Fruit fly (Drosophila melanogaster): Measurements from ENCODE around the gene ss.
A peak's percentile ranks its signal among the peaks of the same experiment; 100 is the strongest.

ss gene

dm6 chr3R:16448378-16449134 lies 45.1 kb upstream of the ss start (continued):
- TF ChIP-seq CG11762 (GFP tag; optimal IDR thresholded peaks at IDR 0.05; ENCODE audit: insufficient read depth) (peak; percentile 68), vri (GFP tag; optimal IDR thresholded peaks at IDR 0.05) (no peak), CG6276 (GFP tag; optimal IDR thresholded peaks at IDR 0.05) (peak; percentile 93), Ets96B (tag; optimal IDR thresholded peaks at IDR 0.05) (peak; percentile 6), ss (GFP tag; optimal IDR thresholded peaks at IDR 0.05) (peak in 1 of 2 experiments; percentile 86), CG3032 (tag; optimal IDR thresholded peaks at IDR 0.05) (no peak), Sox15 (GFP tag; optimal IDR thresholded peaks at IDR 0.05) (no peak), CG1621 (tag; optimal IDR thresholded peaks at IDR 0.05) (peak; percentile 61), CG6163 (GFP tag; IDR thresholded peaks at IDR 0.05) (peak; percentile 90), OdsH (GFP tag; optimal IDR thresholded peaks at IDR 0.05) (no peak), CG10669 (GFP tag; optimal IDR thresholded peaks at IDR 0.05) (no peak), CG8119 (GFP tag; IDR thresholded peaks at IDR 0.05) (peak; percentile 80), salr (GFP tag; optimal IDR thresholded peaks at IDR 0.05) (peak; percentile 87 to 89), CG15336 (GFP tag; IDR thresholded peaks at IDR 0.05) (peak; percentile 88), Smox (GFP tag; optimal IDR thresholded peaks at IDR 0.05) (no peak), achi (GFP tag; optimal IDR thresholded peaks at IDR 0.05) (no peak), CG9139 (GFP tag; optimal IDR thresholded peaks at IDR 0.05) (no peak), Gug (GFP tag; IDR thresholded peaks at IDR 0.05) (peak; percentile 92), CG8319 (GFP tag; optimal IDR thresholded peaks at IDR 0.05) (no peak), CG3919 (GFP tag; optimal IDR thresholded peaks at IDR 0.05) (no peak), CG4318 (GFP tag; optimal IDR thresholded peaks at IDR 0.05) (no peak), CG7368 (GFP tag; optimal IDR thresholded peaks at IDR 0.05) (no peak), CG11902 (GFP tag; optimal IDR thresholded peaks at IDR 0.05) (no peak)

DNA sequence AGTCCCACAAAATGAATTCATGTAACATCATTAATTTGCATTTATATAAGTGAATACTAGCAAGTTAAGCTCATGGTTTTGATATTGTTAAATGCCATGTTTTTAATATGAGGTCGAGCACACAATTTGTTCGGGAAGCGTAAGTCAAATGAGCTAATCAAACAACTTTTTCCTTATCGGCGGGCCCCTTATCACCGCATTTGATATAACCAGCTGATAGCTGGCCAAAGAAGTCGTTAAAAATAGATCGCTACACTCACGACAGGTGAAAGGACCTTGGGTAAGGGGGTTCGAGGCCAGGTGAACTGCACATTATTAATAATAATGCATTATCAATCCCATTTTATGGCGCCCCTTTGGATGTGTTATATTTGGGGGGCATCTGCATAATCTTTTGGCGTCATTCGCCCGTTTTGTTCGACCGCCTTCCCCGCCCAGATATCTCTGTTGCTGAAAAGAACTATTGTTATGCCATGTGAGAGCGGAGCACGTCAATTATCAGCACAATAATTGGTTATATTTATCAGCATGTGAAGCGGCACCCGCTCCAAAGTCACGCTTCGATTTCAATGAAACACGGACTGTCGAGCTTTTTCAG lies 44.1 kb upstream of the ss start:
- TF ChIP-seq CG11294 (GFP tag; IDR thresholded peaks at IDR 0.05) (no peak), Sox14 (GFP tag; optimal IDR thresholded peaks at IDR 0.05) (no peak), CG4318 (GFP tag; optimal IDR thresholded peaks at IDR 0.05) (no peak), CG32006 (GFP tag; optimal IDR thresholded peaks at IDR 0.05) (no peak), svp (GFP tag) (peak; percentile 41), achi (GFP tag; optimal IDR thresholded peaks at IDR 0.05) (no peak), Eip93F (GFP tag; optimal IDR thresholded peaks at IDR 0.05) (no peak), vri (GFP tag; optimal IDR thresholded peaks at IDR 0.05) (peak; percentile 82), Sox15 (GFP tag; optimal IDR thresholded peaks at IDR 0.05) (no peak), Gug (GFP tag; IDR thresholded peaks at IDR 0.05) (no peak), Eip78C (GFP tag) (no peak), CG31627 (GFP tag; optimal IDR thresholded peaks at IDR 0.05) (no peak)

dm6 chr3R:16446836-16447235 lies 43.3 kb upstream of the ss start:
- no peak for TF ChIP-seq ss (GFP tag; optimal IDR thresholded peaks at IDR 0.05)
- peak; percentile 73 for TF ChIP-seq vri (GFP tag; optimal IDR thresholded peaks at IDR 0.05)
- TF ChIP-seq svp (GFP tag): peak; percentile 83

DNA sequence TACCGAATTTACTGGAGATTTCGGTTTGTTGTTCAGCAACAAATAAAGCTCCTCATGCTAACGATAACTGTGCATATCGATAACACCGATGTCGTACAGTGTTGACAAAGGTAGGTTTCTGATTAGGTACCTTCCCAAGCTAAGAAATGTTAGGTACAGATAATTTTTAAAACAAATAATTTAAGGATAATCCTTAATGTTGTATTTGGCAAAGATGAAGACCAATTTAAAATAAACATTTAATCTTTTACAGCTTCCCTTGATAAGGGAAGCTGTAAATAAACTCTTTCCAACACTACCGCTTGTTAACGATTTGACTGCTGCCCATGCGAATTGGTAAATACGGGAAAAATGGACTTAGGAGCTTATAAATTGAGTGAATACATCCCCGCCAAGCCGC lies 39.4 kb upstream of the ss start, which contains the start of the genes Ttc1 and CG14882:
Gene Ttc1, minus strand, starts transcription at position 71 of the 400 bp plus-strand sequence.
Gene CG14882, plus strand, starts transcription at position 271 of the 400 bp plus-strand sequence.
- TF ChIP-seq CG9139 (GFP tag; optimal IDR thresholded peaks at IDR 0.05) (peak; percentile 63), CG15336 (GFP tag; IDR thresholded peaks at IDR 0.05) (peak; percentile 94), CG8632 (GFP tag; optimal IDR thresholded peaks at IDR 0.05) (peak; percentile 82), Sox15 (GFP tag; optimal IDR thresholded peaks at IDR 0.05) (peak; percentile 69), CG34406 (GFP tag; optimal IDR thresholded peaks at IDR 0.05) (peak; percentile 84), cyc (GFP tag; optimal IDR thresholded peaks at IDR 0.05) (peak; percentile 72), CG3032 (tag; optimal IDR thresholded peaks at IDR 0.05) (peak; percentile 67), fd59A (GFP tag; optimal IDR thresholded peaks at IDR 0.05) (peak; percentile 49), CG31627 (GFP tag; optimal IDR thresholded peaks at IDR 0.05) (peak; percentile 87), Sox102F (GFP tag; optimal IDR thresholded peaks at IDR 0.05) (no peak), Eip93F (GFP tag; optimal IDR thresholded peaks at IDR 0.05) (peak; percentile 61), Gug (GFP tag; IDR thresholded peaks at IDR 0.05) (peak; percentile 75), CG8119 (GFP tag; IDR thresholded peaks at IDR 0.05) (peak; percentile 90), Eip78C (GFP tag) (peak; percentile 95), fd85E (GFP tag; optimal IDR thresholded peaks at IDR 0.05) (no peak), Smox (GFP tag; optimal IDR thresholded peaks at IDR 0.05) (no peak), eg (GFP tag; IDR thresholded peaks at IDR 0.05) (peak; percentile 92), vri (GFP tag; optimal IDR thresholded peaks at IDR 0.05) (peak; percentile 89), spab (GFP tag; optimal IDR thresholded peaks at IDR 0.05) (no peak), Ets96B (tag; optimal IDR thresholded peaks at IDR 0.05) (peak; percentile 81), ss (GFP tag; optimal IDR thresholded peaks at IDR 0.05) (peak in 1 of 2 experiments; percentile 39), CG3919 (GFP tag; optimal IDR thresholded peaks at IDR 0.05) (no peak), CG6792 (GFP tag; optimal IDR thresholded peaks at IDR 0.05) (peak; percentile 86), svp (GFP tag) (no peak), CG4318 (GFP tag; optimal IDR thresholded peaks at IDR 0.05) (no peak), achi (GFP tag; optimal IDR thresholded peaks at IDR 0.05) (peak; percentile 88), Lpt (GFP tag; optimal IDR thresholded peaks at IDR 0.05) (peak; percentile 57), OdsH (GFP tag; optimal IDR thresholded peaks at IDR 0.05) (peak; percentile 91), CG32006 (GFP tag; optimal IDR thresholded peaks at IDR 0.05) (no peak), Met (GFP tag; optimal IDR thresholded peaks at IDR 0.05) (no peak)

Measured in whole organism, prepupa.